Worm (Caenorhabditis elegans) whole organism, L1 larva: ENCODE data around the gene slc-17.8.

Source experiments
- aha-1 ChIP-seq: fragments of 150-350 bp; optimal IDR thresholded peaks from 2 replicates; lab custom pipeline; 2014; ENCODE audit warnings: missing biosample characterization, missing genetic modification characterization
- alr-1 ChIP-seq: fragments of 200-800 bp; sonication (Bioruptor generic); optimal IDR thresholded peaks from 2 replicates; lab custom pipeline; 2018; ENCODE audit warnings: borderline replicate concordance, mild to moderate bottlenecking, missing genetic modification characterization, missing compliant biosample characterization
- ceh-63 ChIP-seq: fragments of 200-800 bp; sonication (Bioruptor generic); optimal IDR thresholded peaks from 2 replicates; lab custom pipeline; 2018; ENCODE audit warnings: mild to moderate bottlenecking, missing genetic modification characterization, missing compliant biosample characterization
- ceh-90 ChIP-seq: sonication (generic microtip); optimal IDR thresholded peaks from 2 replicates; lab custom pipeline; 2016; ENCODE audit warnings: missing genetic modification characterization, missing compliant biosample characterization
- dpl-1 ChIP-seq, 3 experiments: fragments of 150-350 bp in 2 of 3; sonication (generic microtip) in 1 of 3; optimal IDR thresholded peaks; 2 replicates each; lab custom pipeline; 2014 to 2017; ENCODE audit warnings: missing biosample characterization in 3 of 3, missing genetic modification characterization in 3 of 3, missing genetic modification reagents in 3 of 3
- efl-1 ChIP-seq, 4 experiments: fragments of 150-350 bp; optimal IDR thresholded peaks in 3 of 4; peaks in 1 of 4; 1 replicate in 1 of 4; 2 replicates in 3 of 4; lab custom pipeline; 2014; ENCODE audit warnings: missing biosample characterization in 2 of 4, missing genetic modification characterization in 2 of 4, missing genetic modification reagents in 2 of 4
- efl-3 ChIP-seq: fragments of 200-800 bp; sonication (Bioruptor generic); optimal IDR thresholded peaks from 2 replicates; lab custom pipeline; 2018; ENCODE audit warnings: mild to moderate bottlenecking, missing genetic modification characterization, missing compliant biosample characterization
- egl-27 ChIP-seq, 2 experiments: fragments of 150-350 bp in 1 of 2; sonication (generic microtip); optimal IDR thresholded peaks; 3 replicates each; lab custom pipeline; 2017 to 2018; ENCODE audit warnings: missing biosample characterization in 2 of 2, missing genetic modification characterization in 2 of 2, missing genetic modification reagents in 2 of 2
- ets-5 ChIP-seq: fragments of 200-800 bp; sonication (Bioruptor generic); IDR thresholded peaks from 2 replicates; pipeline ENCODE4 v1.3.6; 2022; ENCODE audit warnings: missing genetic modification characterization, missing compliant biosample characterization
- fkh-10 ChIP-seq: sonication (generic microtip); optimal IDR thresholded peaks from 2 replicates; lab custom pipeline; 2017; ENCODE audit warnings: missing biosample characterization, missing genetic modification reagents, missing genetic modification characterization
- fkh-4 ChIP-seq: sonication (generic microtip); optimal IDR thresholded peaks from 2 replicates; lab custom pipeline; 2016; ENCODE audit warnings: missing compliant biosample characterization, missing genetic modification characterization, borderline replicate concordance
- fkh-8 ChIP-seq: sonication (generic microtip); optimal IDR thresholded peaks from 2 replicates; lab custom pipeline; 2016; ENCODE audit warnings: mild to moderate bottlenecking, missing genetic modification characterization, missing compliant biosample characterization
- grh-1 ChIP-seq: fragments of 200-800 bp; sonication (Bioruptor generic); IDR thresholded peaks from 2 replicates; pipeline ENCODE4 v1.3.6; 2022; ENCODE audit warnings: missing genetic modification reagents, missing genetic modification characterization, missing compliant biosample characterization
- hlh-17 ChIP-seq: fragments of 200-800 bp; sonication (Bioruptor generic); optimal IDR thresholded peaks from 2 replicates; lab custom pipeline; 2018; ENCODE audit warnings: missing genetic modification characterization, mild to moderate bottlenecking, missing compliant biosample characterization, moderate library complexity, borderline replicate concordance
- hlh-4 ChIP-seq: sonication (generic microtip); optimal IDR thresholded peaks from 2 replicates; lab custom pipeline; 2016; ENCODE audit warnings: mild to moderate bottlenecking, missing genetic modification characterization, missing compliant biosample characterization
- irx-1 ChIP-seq: sonication (generic microtip); optimal IDR thresholded peaks from 2 replicates; lab custom pipeline; 2016; ENCODE audit warnings: missing genetic modification characterization, missing compliant biosample characterization
- jun-1 ChIP-seq: fragments of 150-350 bp; optimal IDR thresholded peaks from 2 replicates; lab custom pipeline; 2014; ENCODE audit warnings: missing biosample characterization, missing genetic modification reagents, missing genetic modification characterization
- lin-14 ChIP-seq: fragments of 200-800 bp; sonication (Bioruptor generic); optimal IDR thresholded peaks from 2 replicates; lab custom pipeline; 2018; ENCODE audit warnings: mild to moderate bottlenecking, missing genetic modification characterization, moderate library complexity, missing compliant biosample characterization
- lin-35 ChIP-seq, 2 experiments: fragments of 150-350 bp; optimal IDR thresholded peaks; 2 replicates each; lab custom pipeline; 2014; ENCODE audit warnings: missing biosample characterization in 2 of 2, missing genetic modification characterization in 2 of 2, missing genetic modification reagents in 2 of 2
- lin-39 ChIP-seq: fragments of 150-350 bp; optimal IDR thresholded peaks from 2 replicates; lab custom pipeline; 2014; ENCODE audit warnings: missing biosample characterization, missing genetic modification reagents, missing genetic modification characterization
- mdl-1 ChIP-seq, 2 experiments: fragments of 150-350 bp; optimal IDR thresholded peaks; 2 replicates each; lab custom pipeline; 2014 to 2017; ENCODE audit warnings: missing biosample characterization in 2 of 2, missing genetic modification characterization in 2 of 2, inconsistent platforms in 1 of 2
- mep-1 ChIP-seq: fragments of 150-350 bp; optimal IDR thresholded peaks from 2 replicates; lab custom pipeline; 2014; ENCODE audit warnings: missing biosample characterization, missing genetic modification characterization
- nhr-11 ChIP-seq: fragments of 150-350 bp; optimal IDR thresholded peaks from 2 replicates; lab custom pipeline; 2014; ENCODE audit warnings: missing biosample characterization, missing genetic modification characterization
- nhr-12 ChIP-seq: sonication (generic microtip); optimal IDR thresholded peaks from 2 replicates; lab custom pipeline; 2017; ENCODE audit warnings: missing biosample characterization, missing genetic modification characterization
- nhr-20 ChIP-seq: sonication (generic microtip); optimal IDR thresholded peaks from 2 replicates; lab custom pipeline; 2016; ENCODE audit warnings: mild to moderate bottlenecking, missing genetic modification characterization, missing compliant biosample characterization
- nhr-47 ChIP-seq: sonication (generic microtip); optimal IDR thresholded peaks from 2 replicates; lab custom pipeline; 2016; ENCODE audit warnings: mild to moderate bottlenecking, missing genetic modification characterization, moderate library complexity, missing compliant biosample characterization
- nhr-76 ChIP-seq: sonication (generic microtip); optimal IDR thresholded peaks from 2 replicates; lab custom pipeline; 2017; ENCODE audit warnings: missing biosample characterization, missing genetic modification characterization
- rnt-1 ChIP-seq: sonication (generic microtip); optimal IDR thresholded peaks from 2 replicates; lab custom pipeline; 2016; ENCODE audit warnings: mild to moderate bottlenecking, missing genetic modification characterization, moderate library complexity, missing compliant biosample characterization
- snpc-4 ChIP-seq: fragments of 150-350 bp; optimal IDR thresholded peaks from 2 replicates; lab custom pipeline; 2014; ENCODE audit warnings: missing biosample characterization, missing genetic modification characterization
- snu-23 ChIP-seq: sonication (generic microtip); optimal IDR thresholded peaks from 2 replicates; lab custom pipeline; 2016; ENCODE audit warnings: missing genetic modification characterization, missing compliant biosample characterization
- sup-37 ChIP-seq: fragments of 200-800 bp; sonication (Bioruptor generic); optimal IDR thresholded peaks from 2 replicates; lab custom pipeline; 2018; ENCODE audit warnings: mild to moderate bottlenecking, missing genetic modification characterization, missing compliant biosample characterization
- tbx-2 ChIP-seq: sonication (generic microtip); optimal IDR thresholded peaks from 2 replicates; lab custom pipeline; 2016; ENCODE audit warnings: missing genetic modification characterization, missing compliant biosample characterization
- tlp-1 ChIP-seq: fragments of 150-350 bp; optimal IDR thresholded peaks from 2 replicates; lab custom pipeline; 2014; ENCODE audit warnings: missing biosample characterization, missing genetic modification characterization
- unc-130 ChIP-seq: fragments of 150-350 bp; optimal IDR thresholded peaks from 2 replicates; lab custom pipeline; 2017; ENCODE audit warnings: missing biosample characterization, missing genetic modification characterization, inconsistent platforms
- unc-30 ChIP-seq: sonication (generic microtip); optimal IDR thresholded peaks from 2 replicates; lab custom pipeline; 2017; ENCODE audit warnings: missing biosample characterization, missing genetic modification characterization
- unc-86 ChIP-seq: sonication (generic microtip); optimal IDR thresholded peaks from 2 replicates; lab custom pipeline; 2016; ENCODE audit warnings: missing genetic modification characterization, missing compliant biosample characterization
- unc-98 ChIP-seq: fragments of 200-800 bp; sonication (Bioruptor generic); IDR thresholded peaks from 2 replicates; pipeline ENCODE4 v1.3.6; 2022; ENCODE audit warnings: missing genetic modification characterization, missing compliant biosample characterization
- zip-4 ChIP-seq: fragments of 200-800 bp; sonication (Bioruptor generic); optimal IDR thresholded peaks from 2 replicates; lab custom pipeline; 2018; ENCODE audit warnings: mild to moderate bottlenecking, missing genetic modification characterization, moderate library complexity, missing compliant biosample characterization
- ztf-11 ChIP-seq, 2 experiments: sonication (generic microtip); optimal IDR thresholded peaks; 2 replicates each; lab custom pipeline; 2016 to 2017; ENCODE audit warnings: missing genetic modification characterization in 2 of 2, missing biosample characterization in 1 of 2, missing compliant biosample characterization in 1 of 2

slc-17.8 gene

DNA sequence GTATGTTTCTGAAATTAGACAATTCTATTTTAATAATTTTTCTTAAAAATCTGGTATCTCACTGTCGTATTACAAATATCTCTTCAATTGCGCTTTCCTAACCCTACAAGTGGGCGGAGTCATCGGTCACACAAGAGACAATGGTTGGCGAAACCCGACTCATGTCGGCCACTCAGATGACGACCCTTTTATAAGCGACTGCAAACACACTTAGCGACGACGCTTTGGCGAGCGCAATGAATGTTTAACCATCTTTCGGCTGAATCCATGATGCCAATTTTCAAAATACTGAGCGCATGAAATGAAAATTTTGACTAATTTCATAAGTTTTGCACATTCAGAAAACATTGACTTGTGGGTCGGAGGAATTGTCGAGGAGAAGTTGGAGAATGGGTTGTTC, 45.0 kb downstream of the slc-17.8 start (continued):
- TF ChIP-seq jun-1 (tag; lab: Kevin White, UChicago) (peak; percentile 87), tlp-1 (tag; lab: Kevin White, UChicago) (peak; percentile 55), irx-1 (tag; lab: Kevin White, UChicago) (peak; percentile 91), hlh-4 (tag; lab: Kevin White, UChicago) (peak; percentile 25), tbx-2 (tag; lab: Kevin White, UChicago) (peak; percentile 93), zip-4 (peak; percentile 86), nhr-76 (tag; lab: Kevin White, UChicago) (peak; percentile 95), ceh-90 (peak; percentile 59), mdl-1 (tag; optimal IDR thresholded peaks at IDR 0.05; lab: Kevin White, UChicago) (peak; percentile 24 to 81), ets-5 (GFP tag; lab: Robert Waterston, UW) (0 out of 2 replicates have a peak, but pooled peaks have one; percentile 20), efl-3 (GFP tag; lab: Kevin White, UChicago) (peak; percentile 99), lin-35 (GFP tag; optimal IDR thresholded peaks at IDR 0.05; lab: Kevin White, UChicago) (peak; percentile 70 to 83)

DNA sequence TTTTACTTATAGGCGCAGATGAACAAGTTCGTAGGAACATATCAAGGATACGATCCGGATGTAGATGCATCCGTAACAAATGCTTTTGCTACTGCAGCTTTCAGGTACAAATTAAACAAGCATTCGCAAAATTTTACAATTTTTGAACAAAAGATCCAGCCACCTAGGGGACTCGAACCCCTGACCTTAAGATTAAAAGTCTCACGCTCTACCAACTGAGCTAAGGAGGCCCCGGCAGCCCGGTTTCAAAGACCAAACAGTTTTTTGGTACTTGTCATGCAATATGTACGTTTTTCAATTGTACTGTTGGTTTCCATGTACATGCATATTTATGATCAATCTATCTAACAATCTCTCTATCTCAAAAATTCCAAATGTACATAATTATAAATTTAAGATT, 46.0 kb downstream of the slc-17.8 start:
- TF ChIP-seq mdl-1 (tag; optimal IDR thresholded peaks at IDR 0.05; lab: Kevin White, UChicago) (no peak), nhr-20 (tag; lab: Kevin White, UChicago) (no peak), ztf-11 (tag; optimal IDR thresholded peaks at IDR 0.05; lab: Kevin White, UChicago) (no peak), alr-1 (tag; lab: Kevin White, UChicago) (no peak), snpc-4 (tag; lab: Kevin White, UChicago) (no peak), unc-98 (GFP tag; lab: Robert Waterston, UW) (no peak), mep-1 (tag; lab: Kevin White, UChicago) (no peak), unc-30 (tag; lab: Kevin White, UChicago) (no peak), lin-14 (GFP tag; lab: Kevin White, UChicago) (no peak), fkh-10 (GFP tag; lab: Kevin White, UChicago) (no peak), lin-39 (tag; lab: Kevin White, UChicago) (no peak), grh-1 (GFP tag; lab: Robert Waterston, UW) (no peak), sup-37 (no peak), hlh-17 (no peak), nhr-11 (tag; lab: Kevin White, UChicago) (no peak)

DNA sequence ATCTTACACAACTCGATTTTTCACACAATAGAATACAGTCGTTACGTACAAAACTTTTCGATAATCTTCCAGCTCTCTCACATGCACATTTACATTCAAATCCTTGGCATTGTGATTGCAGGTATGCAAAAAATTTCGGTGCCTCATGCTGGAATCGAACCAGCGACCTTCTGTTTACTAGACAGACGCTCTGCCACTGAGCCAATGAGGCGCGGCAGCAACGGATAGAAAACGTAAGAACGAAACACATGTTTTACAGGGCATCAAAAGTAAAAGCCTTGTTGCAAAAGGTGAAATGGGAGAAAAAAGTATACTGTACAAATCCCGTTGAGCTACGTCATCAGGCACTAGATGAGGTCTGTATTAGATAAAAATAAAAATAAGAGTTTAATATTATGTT, 49.4 kb downstream of the slc-17.8 start:
- no peak for TF ChIP-seq efl-1 (optimal IDR thresholded peaks at IDR 0.05; lab: Kevin White, UChicago)
- TF ChIP-seq efl-1 (GFP tag; optimal IDR thresholded peaks at IDR 0.05 in 1 of 2; lab: Kevin White, UChicago): no peak
- TF ChIP-seq aha-1 (tag; lab: Kevin White, UChicago): no peak
- no peak for TF ChIP-seq nhr-12 (tag; lab: Kevin White, UChicago)
- peak; percentile 3 for TF ChIP-seq snu-23 (GFP tag; lab: Kevin White, UChicago)
- no peak for TF ChIP-seq ceh-63
- TF ChIP-seq nhr-76 (tag; lab: Kevin White, UChicago): no peak
- peak in 1 of 2 experiments; percentile 29 for TF ChIP-seq lin-35 (GFP tag; optimal IDR thresholded peaks at IDR 0.05; lab: Kevin White, UChicago)
- TF ChIP-seq rnt-1: peak; percentile 29
- no peak for TF ChIP-seq unc-86 (tag; lab: Kevin White, UChicago)

DNA sequence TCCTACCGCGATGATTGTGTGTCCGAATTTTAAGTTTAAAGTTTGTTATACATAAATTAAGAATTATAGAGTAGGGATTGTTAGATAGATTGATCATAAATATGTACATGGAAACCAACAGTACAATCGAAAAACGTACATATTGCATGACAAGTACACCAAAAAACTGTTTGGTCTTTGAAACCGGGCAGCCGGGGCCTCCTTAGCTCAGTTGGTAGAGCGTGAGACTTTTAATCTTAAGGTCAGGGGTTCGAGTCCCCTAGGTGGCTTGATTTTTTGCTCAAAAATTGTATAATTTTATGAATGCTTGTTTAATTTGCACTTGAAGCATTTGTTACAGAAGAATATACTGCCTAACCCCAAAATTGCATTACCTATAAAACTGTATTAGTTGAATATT, 50.3 kb downstream of the slc-17.8 start:
- no peak for TF ChIP-seq nhr-47 (tag; lab: Kevin White, UChicago)
- no peak for TF ChIP-seq egl-27 (tag; optimal IDR thresholded peaks at IDR 0.05; lab: Kevin White, UChicago)
- TF ChIP-seq dpl-1 (GFP tag; optimal IDR thresholded peaks at IDR 0.05; lab: Kevin White, UChicago): no peak
- TF ChIP-seq fkh-8: no peak
- TF ChIP-seq fkh-4: no peak
- no peak for TF ChIP-seq unc-130 (tag; lab: Kevin White, UChicago)
- no peak for TF ChIP-seq zip-4
- no peak for TF ChIP-seq unc-98 (GFP tag; lab: Robert Waterston, UW)
